Worm (Caenorhabditis elegans): Measurements from ENCODE around the gene laf-1.

- TF ChIP-seq ama-1 (optimal IDR thresholded peaks at IDR 0.05) (no peak), madf-9 (GFP tag; conservative IDR thresholded peaks at IDR 0.05) (no peak), unc-62 (GFP tag; optimal IDR thresholded peaks at IDR 0.05 in 1 of 2) (no peak), unc-62 (tag; optimal IDR thresholded peaks at IDR 0.05) (no peak), aly-2 (tag; optimal IDR thresholded peaks at IDR 0.05) (no peak), daf-8 (GFP tag; IDR thresholded peaks at IDR 0.05) (no peak), ces-1 (GFP tag; optimal IDR thresholded peaks at IDR 0.05) (no peak)
Measured at ce11 chrIII:2800743-2801142, 21.9 kb upstream of the laf-1 start.

Data from whole organism, L4 larva.